Worm (Caenorhabditis elegans): ENCODE results near the gene smrc-1.

DNA sequence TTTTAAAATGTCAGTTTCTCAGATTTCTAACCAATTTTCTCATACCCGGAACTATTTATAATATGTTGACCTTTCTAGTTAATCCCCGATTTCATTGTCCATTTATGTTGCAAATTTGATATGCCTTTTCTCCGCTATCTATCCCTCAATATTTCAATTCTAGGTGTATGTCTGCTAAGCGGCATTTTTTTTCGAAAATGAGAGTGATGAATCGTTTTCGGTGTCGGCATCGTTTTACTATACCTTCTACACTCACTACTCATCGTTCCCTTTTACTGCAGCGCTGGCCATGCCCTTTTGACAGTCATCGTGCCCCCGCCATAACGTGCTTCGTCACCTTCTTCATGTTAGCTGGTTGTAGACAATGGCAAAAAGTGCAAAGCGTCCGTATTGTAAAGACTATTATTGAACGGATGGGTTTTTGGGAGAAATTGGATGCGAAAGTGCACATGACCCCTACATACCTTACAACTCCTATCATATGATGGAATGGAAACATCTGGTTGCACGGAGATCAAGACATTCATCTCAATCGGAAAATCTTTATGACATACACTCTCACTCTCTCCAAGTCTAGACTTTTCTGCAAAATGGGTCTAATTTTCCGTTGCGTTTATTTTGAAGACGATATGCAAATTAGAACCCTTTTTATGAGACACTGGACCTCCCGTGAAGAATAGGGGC is 31.4 kb upstream of the smrc-1 start:
- no peak for TF ChIP-seq nhr-12 (tag; optimal IDR thresholded peaks at IDR 0.05)
- no peak for TF ChIP-seq unc-62 (GFP tag; optimal IDR thresholded peaks at IDR 0.05)
